Worm (Caenorhabditis elegans) whole organism, L4 larva: ENCODE data around the gene F16G10.11.

Experiments used
- T26A8.4 ChIP-seq: fragments of 200-800 bp; sonication (Bioruptor generic); IDR thresholded peaks from 2 replicates; pipeline ENCODE4 v1.3.6; 2022; ENCODE audit warnings: missing genetic modification characterization, missing compliant biosample characterization
- Y5F2A.4 ChIP-seq: fragments of 200-800 bp; sonication (Bioruptor generic); optimal IDR thresholded peaks from 2 replicates; lab custom pipeline; 2018; ENCODE audit warnings: mild to moderate bottlenecking, missing genetic modification characterization, missing compliant biosample characterization
- Y75B8A.6 ChIP-seq: fragments of 200-800 bp; sonication (Bioruptor generic); IDR thresholded peaks from 2 replicates; pipeline ENCODE4 v1.3.6; 2022; ENCODE audit warnings: missing genetic modification reagents, missing genetic modification characterization, missing compliant biosample characterization
- aha-1 ChIP-seq: fragments of 150-350 bp; peaks from one replicate; lab custom pipeline; 2014; ENCODE audit warnings: missing biosample characterization, missing genetic modification characterization
- arid-1 ChIP-seq: fragments of 200-800 bp; sonication (Bioruptor generic); conservative IDR thresholded peaks from 2 replicates; pipeline ENCODE4 v1.3.6; 2022; ENCODE audit warnings: missing genetic modification reagents, missing genetic modification characterization, missing compliant biosample characterization
- cey-2 ChIP-seq: sonication (generic microtip); optimal IDR thresholded peaks from 3 replicates; lab custom pipeline; 2017; ENCODE audit warnings: missing genetic modification characterization, mild to moderate bottlenecking, missing compliant biosample characterization, antibody characterized with exemption, borderline replicate concordance; ENCODE audit not compliant: insufficient read depth
- daf-12 ChIP-seq: fragments of 150-350 bp; optimal IDR thresholded peaks from 2 replicates; lab custom pipeline; 2014; ENCODE audit warnings: missing biosample characterization, missing genetic modification reagents, missing genetic modification characterization
- egl-43 ChIP-seq: fragments of 200-800 bp; sonication (Bioruptor generic); IDR thresholded peaks from 2 replicates; pipeline ENCODE4 v1.3.6; 2022; ENCODE audit warnings: missing genetic modification reagents, missing genetic modification characterization, missing compliant biosample characterization
- gei-8 ChIP-seq: fragments of 200-800 bp; sonication (Bioruptor generic); optimal IDR thresholded peaks from 2 replicates; lab custom pipeline; 2018; ENCODE audit warnings: mild to moderate bottlenecking, missing genetic modification characterization, missing compliant biosample characterization
- jun-1 ChIP-seq: fragments of 150-350 bp; optimal IDR thresholded peaks from 2 replicates; lab custom pipeline; 2014; ENCODE audit warnings: missing biosample characterization, missing genetic modification reagents, missing genetic modification characterization
- lin-13 ChIP-seq: fragments of 150-350 bp; optimal IDR thresholded peaks from 2 replicates; lab custom pipeline; 2014; ENCODE audit warnings: missing biosample characterization, missing genetic modification reagents, missing genetic modification characterization
- mdl-1 ChIP-seq, 2 experiments: fragments of 150-350 bp in 1 of 2; sonication (generic microtip) in 1 of 2; optimal IDR thresholded peaks; 2 replicates each; lab custom pipeline; 2014 to 2017; ENCODE audit warnings: missing biosample characterization in 2 of 2, missing genetic modification characterization in 2 of 2
- nhr-10 ChIP-seq: fragments of 150-350 bp; optimal IDR thresholded peaks from 2 replicates; lab custom pipeline; 2014; ENCODE audit warnings: missing biosample characterization, missing genetic modification characterization
- nhr-48 ChIP-seq: sonication (generic microtip); optimal IDR thresholded peaks from 2 replicates; lab custom pipeline; 2016; ENCODE audit warnings: mild to moderate bottlenecking, missing genetic modification characterization, missing compliant biosample characterization
- nhr-76 ChIP-seq: fragments of 150-350 bp; optimal IDR thresholded peaks from 2 replicates; lab custom pipeline; 2014; ENCODE audit warnings: missing biosample characterization, missing genetic modification characterization
- php-3 ChIP-seq: fragments of 200-800 bp; sonication (Bioruptor generic); IDR thresholded peaks from 2 replicates; pipeline ENCODE4 v1.3.6; 2022; ENCODE audit warnings: missing genetic modification reagents, missing genetic modification characterization, missing compliant biosample characterization
- pqm-1 ChIP-seq: sonication (generic microtip); optimal IDR thresholded peaks from 2 replicates; lab custom pipeline; 2017; ENCODE audit warnings: missing biosample characterization, missing genetic modification characterization
- set-16 ChIP-seq: fragments of 200-800 bp; sonication (Bioruptor generic); IDR thresholded peaks from 2 replicates; pipeline ENCODE4 v1.3.6; 2022; ENCODE audit warnings: missing genetic modification reagents, missing genetic modification characterization, missing compliant biosample characterization
- snpc-4 ChIP-seq: fragments of 150-350 bp; optimal IDR thresholded peaks from 2 replicates; lab custom pipeline; 2014; ENCODE audit warnings: missing biosample characterization, missing genetic modification characterization
- spr-1 ChIP-seq: sonication (generic microtip); optimal IDR thresholded peaks from 2 replicates; lab custom pipeline; 2016; ENCODE audit warnings: mild to moderate bottlenecking, missing genetic modification characterization, missing compliant biosample characterization
- spr-3 ChIP-seq: fragments of 200-800 bp; sonication (Bioruptor generic); optimal IDR thresholded peaks from 2 replicates; lab custom pipeline; 2018; ENCODE audit warnings: mild to moderate bottlenecking, missing genetic modification characterization, missing compliant biosample characterization
- tag-97 ChIP-seq: fragments of 200-800 bp; sonication (Bioruptor generic); IDR thresholded peaks from 2 replicates; pipeline ENCODE4 v1.3.6; 2022; ENCODE audit warnings: missing genetic modification characterization, missing compliant biosample characterization
- tra-1 ChIP-seq: fragments of 200-800 bp; sonication (Bioruptor generic); IDR thresholded peaks from 2 replicates; pipeline ENCODE4 v1.3.6; 2022; ENCODE audit warnings: missing genetic modification reagents, missing genetic modification characterization, missing compliant biosample characterization
- unc-62 ChIP-seq, 3 experiments: fragments of 150-350 bp in 1 of 3; sonication (generic microtip); optimal IDR thresholded peaks in 2 of 3; peaks in 1 of 3; 1 replicate in 1 of 3; 2 replicates in 2 of 3; lab custom pipeline; 2014 to 2017; ENCODE audit warnings: missing biosample characterization in 3 of 3, missing genetic modification characterization in 3 of 3, missing genetic modification reagents in 3 of 3, missing genotype in 1 of 3
- vab-7 ChIP-seq: fragments of 200-800 bp; sonication (Bioruptor generic); IDR thresholded peaks from 2 replicates; pipeline ENCODE4 v1.3.6; 2022; ENCODE audit warnings: missing genetic modification reagents, missing genetic modification characterization, missing compliant biosample characterization
- zip-11 ChIP-seq: fragments of 200-800 bp; sonication (Bioruptor generic); IDR thresholded peaks from 2 replicates; pipeline ENCODE4 v1.3.6; 2022; ENCODE audit warnings: missing genetic modification characterization, missing compliant biosample characterization

Gene F16G10.11

ce11 chrII:2378465-2379009 lies 15.2 kb downstream of the F16G10.11 start (continued):
- TF ChIP-seq tra-1 (GFP tag; lab: Robert Waterston, UW), result peak; percentile 98
- TF ChIP-seq vab-7, result no peak
- peak in 1 of 2 experiments; percentile 30 for TF ChIP-seq mdl-1 (tag; optimal IDR thresholded peaks at IDR 0.05; lab: Kevin White, UChicago)
- TF ChIP-seq nhr-10 (tag; lab: Kevin White, UChicago), result peak; percentile 60
- TF ChIP-seq lin-13 (GFP tag; lab: Kevin White, UChicago), result peak; percentile 27
- no peak for TF ChIP-seq tag-97
- TF ChIP-seq gei-8, result no peak

- TF ChIP-seq Y75B8A.6 (GFP tag; lab: Robert Waterston, UW) (no peak), unc-62 (GFP tag; optimal IDR thresholded peaks at IDR 0.05 in 1 of 2; lab: Kevin White, UChicago) (peak in 1 of 2 experiments; percentile 1), unc-62 (tag; optimal IDR thresholded peaks at IDR 0.05; lab: Kevin White, UChicago) (no peak)
Measured at ce11 chrII:2377751-2378150, 16.0 kb downstream of the F16G10.11 start, which contains the start of gene F16G10.6. Gene F16G10.6 (minus strand): TSS chrII:2377851.

- TF ChIP-seq daf-12 (tag; lab: Kevin White, UChicago) (no peak), unc-62 (GFP tag; optimal IDR thresholded peaks at IDR 0.05 in 1 of 2; lab: Kevin White, UChicago) (peak in 1 of 2 experiments; percentile 79), unc-62 (tag; optimal IDR thresholded peaks at IDR 0.05; lab: Kevin White, UChicago) (no peak)
Measured at ce11 chrII:2374973-2375372, 18.7 kb downstream of the F16G10.11 start, which contains the start of gene F16G10.2. Gene F16G10.2 (plus strand): TSS chrII:2375273.

ce11 chrII:2372090-2372489 lies 21.6 kb downstream of the F16G10.11 start, which contains the start of gene F16G10.3:
Gene F16G10.3 (plus strand): TSS chrII:2372390.
- TF ChIP-seq aha-1 (tag; lab: Kevin White, UChicago) (peak; percentile 66), spr-1 (no peak)

- TF ChIP-seq aha-1 (tag; lab: Kevin White, UChicago) (peak; percentile 6), arid-1 (GFP tag; lab: Robert Waterston, UW) (no peak)
Measured at ce11 chrII:2368956-2369355, 24.8 kb downstream of the F16G10.11 start, which contains the start of gene hpo-25. Gene hpo-25 (plus strand): TSS chrII:2369256.

- peak in 1 of 2 experiments; percentile 32 for TF ChIP-seq unc-62 (GFP tag; optimal IDR thresholded peaks at IDR 0.05 in 1 of 2; lab: Kevin White, UChicago)
- no peak for TF ChIP-seq unc-62 (tag; optimal IDR thresholded peaks at IDR 0.05; lab: Kevin White, UChicago)
- no peak for TF ChIP-seq jun-1
- no peak for TF ChIP-seq Y5F2A.4
Measured at ce11 chrII:2366623-2367365, 26.9 kb downstream of the F16G10.11 start, which contains the start of the genes F43C11.12 and F16G10.5. Gene F43C11.12 (minus strand): TSS chrII:2366723. Gene F16G10.5 (plus strand): TSS chrII:2367315.

ce11 chrII:2363673-2364072 lies 30.0 kb downstream of the F16G10.11 start, which contains the start of gene F43C11.11:
Gene F43C11.11 (minus strand): TSS chrII:2363773.
- TF ChIP-seq zip-11 (GFP tag; lab: Robert Waterston, UW), result no peak
- TF ChIP-seq aha-1 (tag; lab: Kevin White, UChicago), result no peak
- no peak for TF ChIP-seq egl-43
- no peak for TF ChIP-seq spr-3 (GFP tag; lab: Kevin White, UChicago)
- no peak for TF ChIP-seq set-16
- TF ChIP-seq snpc-4, result no peak
- TF ChIP-seq pqm-1 (tag; lab: Kevin White, UChicago), result no peak
- no peak for TF ChIP-seq cey-2 (tag; lab: Kevin White, UChicago)
- no peak for TF ChIP-seq php-3 (GFP tag; lab: Robert Waterston, UW)
- no peak for TF ChIP-seq nhr-76 (tag; lab: Kevin White, UChicago)
- no peak for TF ChIP-seq T26A8.4 (GFP tag; lab: Robert Waterston, UW)
- TF ChIP-seq nhr-48, result no peak
- TF ChIP-seq, all 104 proteins: peak for 0
